Fruit fly (Drosophila melanogaster) whole organism, prepupa: ENCODE data around the gene ect.

Source experiments
- CG6854 ChIP-seq: fragments of 200-800 bp; sonication (Bioruptor generic); optimal IDR thresholded peaks from 2 replicates; lab custom pipeline; 2017; ENCODE audit warnings: missing biosample characterization, mild to moderate bottlenecking, missing genetic modification characterization
- CG7368 ChIP-seq: fragments of 200-800 bp; sonication (Bioruptor generic); optimal IDR thresholded peaks from 3 replicates; lab custom pipeline; 2016; ENCODE audit warnings: missing biosample characterization, missing genetic modification characterization
- Gug ChIP-seq: fragments of 200-800 bp; sonication (Bioruptor generic); IDR thresholded peaks from 2 replicates; pipeline ENCODE4 v1.3.6; 2022; ENCODE audit warnings: missing biosample characterization, missing genetic modification characterization
- OdsH ChIP-seq: fragments of 200-800 bp; sonication (Bioruptor generic); optimal IDR thresholded peaks from 3 replicates; lab custom pipeline; 2016; ENCODE audit warnings: missing biosample characterization, missing genetic modification characterization
- pdm3 ChIP-seq: fragments of 200-800 bp; sonication (Bioruptor generic); optimal IDR thresholded peaks from 3 replicates; lab custom pipeline; 2016; ENCODE audit warnings: missing biosample characterization, missing genetic modification characterization

DNA sequence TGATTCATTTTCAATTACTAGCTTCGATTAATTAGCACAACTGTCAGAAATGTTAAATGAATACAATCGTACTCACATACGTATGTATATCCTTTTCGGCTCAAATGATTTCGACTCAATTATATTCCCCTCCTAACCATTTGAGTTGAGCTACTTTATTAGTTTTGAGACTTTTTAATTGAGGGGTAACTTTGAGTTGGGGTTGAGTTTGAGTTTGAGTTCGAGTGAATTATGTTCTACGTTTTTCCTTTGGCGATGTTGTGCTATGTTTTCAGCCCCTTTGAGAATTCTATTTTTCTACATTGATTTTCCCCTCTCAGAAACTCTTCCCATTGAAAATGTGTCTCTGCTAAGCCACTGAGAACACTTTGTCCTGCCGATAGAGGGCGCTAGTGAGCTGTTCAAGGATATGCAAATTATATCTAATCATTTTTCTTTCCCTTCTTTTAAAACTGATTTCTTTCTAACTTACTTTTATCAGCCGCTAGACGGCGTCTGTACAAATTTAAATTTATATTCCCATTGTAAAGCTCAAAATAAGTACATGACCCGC, 44.7 kb upstream of the ect start:
- no peak for TF ChIP-seq pdm3 (GFP tag; lab: Kevin White, UChicago)
- no peak for TF ChIP-seq CG6854 (GFP tag; lab: Kevin White, UChicago)
- TF ChIP-seq OdsH (GFP tag; lab: Kevin White, UChicago), result no peak
- no peak for TF ChIP-seq CG7368 (GFP tag; lab: Kevin White, UChicago)
- no peak for TF ChIP-seq Gug (GFP tag; lab: Robert Waterston, UW)
